Worm (Caenorhabditis elegans): Measurements from ENCODE around the gene tbc-2.

Gene tbc-2

ce11 chrII:5844694-5845129, 17.5 kb upstream of the tbc-2 start (continued):
- peak; percentile 98 for TF ChIP-seq mab-5 (tag; optimal IDR thresholded peaks at IDR 0.05)
- peak; percentile 98 for TF ChIP-seq fos-1 (tag; optimal IDR thresholded peaks at IDR 0.05)
- TF ChIP-seq mdl-1 (tag; optimal IDR thresholded peaks at IDR 0.05): peak; percentile 92 to 93

- TF ChIP-seq nhr-10 (tag; optimal IDR thresholded peaks at IDR 0.05): no peak
- no peak for TF ChIP-seq peb-1 (tag; optimal IDR thresholded peaks at IDR 0.05)
- TF ChIP-seq aly-2 (tag; optimal IDR thresholded peaks at IDR 0.05): no peak
- TF ChIP-seq dmd-4 (tag; optimal IDR thresholded peaks at IDR 0.05): no peak
- no peak for TF ChIP-seq fos-1 (tag; optimal IDR thresholded peaks at IDR 0.05)
- TF ChIP-seq mab-5 (tag; optimal IDR thresholded peaks at IDR 0.05): no peak
- TF ChIP-seq elt-1 (tag; optimal IDR thresholded peaks at IDR 0.05): no peak
- TF ChIP-seq ztf-1 (GFP tag; conservative IDR thresholded peaks at IDR 0.05): no peak
- no peak for TF ChIP-seq ama-1 (optimal IDR thresholded peaks at IDR 0.05)
- no peak for TF ChIP-seq elt-3 (tag; optimal IDR thresholded peaks at IDR 0.05)
- no peak for TF ChIP-seq gmeb-1 (tag; optimal IDR thresholded peaks at IDR 0.05)
- TF ChIP-seq nhr-11 (tag; optimal IDR thresholded peaks at IDR 0.05): no peak
- TF ChIP-seq C34F6.9 (tag; optimal IDR thresholded peaks at IDR 0.05): no peak
- no peak for TF ChIP-seq ZK546.5 (tag; optimal IDR thresholded peaks at IDR 0.05)
- no peak for TF ChIP-seq crh-2 (tag; optimal IDR thresholded peaks at IDR 0.05)
- TF ChIP-seq mbf-1 (tag; optimal IDR thresholded peaks at IDR 0.05): no peak
Observed at ce11 chrII:5841866-5842265, 14.6 kb upstream of the tbc-2 start, which contains the start of gene nep-25. Gene nep-25, plus strand, starts transcription at chrII:5842240.

ce11 chrII:5841053-5841547, 13.9 kb upstream of the tbc-2 start, which contains the start of gene lec-5:
Gene lec-5, minus strand, starts transcription at chrII:5841103.
- TF ChIP-seq elt-1 (tag; optimal IDR thresholded peaks at IDR 0.05): no peak
- peak; percentile 48 for TF ChIP-seq F13H6.1 (tag; optimal IDR thresholded peaks at IDR 0.05)
- TF ChIP-seq lsy-2 (tag; optimal IDR thresholded peaks at IDR 0.05): peak in 1 of 2 experiments; percentile 33
- TF ChIP-seq unc-39 (tag; optimal IDR thresholded peaks at IDR 0.05): no peak
- peak; percentile 60 for TF ChIP-seq sma-9 (GFP tag; optimal IDR thresholded peaks at IDR 0.05)
- TF ChIP-seq sma-9 (tag; optimal IDR thresholded peaks at IDR 0.05): no peak
- peak; percentile 25 for TF ChIP-seq mab-5 (tag; optimal IDR thresholded peaks at IDR 0.05)
- TF ChIP-seq nhr-129 (tag; optimal IDR thresholded peaks at IDR 0.05): peak; percentile 45

- peak; percentile 44 for TF ChIP-seq nhr-129 (tag; optimal IDR thresholded peaks at IDR 0.05)
- peak; percentile 34 for TF ChIP-seq gmeb-1 (tag; optimal IDR thresholded peaks at IDR 0.05)
- TF ChIP-seq aly-2 (tag; optimal IDR thresholded peaks at IDR 0.05): no peak
- TF ChIP-seq lin-39 (tag; optimal IDR thresholded peaks at IDR 0.05): no peak
- TF ChIP-seq ceh-16 (tag; optimal IDR thresholded peaks at IDR 0.05): no peak
- peak; percentile 13 for TF ChIP-seq sma-9 (GFP tag; optimal IDR thresholded peaks at IDR 0.05)
- no peak for TF ChIP-seq sma-9 (tag; optimal IDR thresholded peaks at IDR 0.05)
- TF ChIP-seq unc-55 (GFP tag; optimal IDR thresholded peaks at IDR 0.05): peak; percentile 57
- TF ChIP-seq nhr-23 (tag; optimal IDR thresholded peaks at IDR 0.05): no peak
- no peak for TF ChIP-seq ztf-4 (tag; optimal IDR thresholded peaks at IDR 0.05)
- peak; percentile 67 for TF ChIP-seq R02D3.7 (tag; optimal IDR thresholded peaks at IDR 0.05)
- TF ChIP-seq C34F6.9 (tag; optimal IDR thresholded peaks at IDR 0.05): peak; percentile 36
- TF ChIP-seq lsy-2 (tag; optimal IDR thresholded peaks at IDR 0.05): peak; percentile 4 to 63
Observed at ce11 chrII:5839227-5839626, 12.0 kb upstream of the tbc-2 start, which contains the start of gene ZK1248.19. Gene ZK1248.19, minus strand, starts transcription at chrII:5839414.

ce11 chrII:5838453-5838852, 11.2 kb upstream of the tbc-2 start, which contains the start of gene ZK1248.15:
Gene ZK1248.15, minus strand, starts transcription at chrII:5838553.
- TF ChIP-seq C34F6.9 (tag; optimal IDR thresholded peaks at IDR 0.05): no peak
- TF ChIP-seq elt-3 (tag; optimal IDR thresholded peaks at IDR 0.05): no peak
- TF ChIP-seq alr-1 (tag; optimal IDR thresholded peaks at IDR 0.05): no peak
- TF ChIP-seq nhr-6 (tag; optimal IDR thresholded peaks at IDR 0.05): no peak
- no peak for TF ChIP-seq mab-5 (tag; optimal IDR thresholded peaks at IDR 0.05)
- no peak for TF ChIP-seq ceh-16 (tag; optimal IDR thresholded peaks at IDR 0.05)

- peak in 1 of 2 experiments; percentile 68 for TF ChIP-seq lsy-2 (tag; optimal IDR thresholded peaks at IDR 0.05)
- TF ChIP-seq ceh-16 (tag; optimal IDR thresholded peaks at IDR 0.05): no peak
- no peak for TF ChIP-seq snpc-4 (tag; optimal IDR thresholded peaks at IDR 0.05)
- no peak for TF ChIP-seq lin-11 (tag; optimal IDR thresholded peaks at IDR 0.05)
- peak; percentile 81 for TF ChIP-seq C34F6.9 (tag; optimal IDR thresholded peaks at IDR 0.05)
- TF ChIP-seq R02D3.7 (tag; optimal IDR thresholded peaks at IDR 0.05): no peak
- no peak for TF ChIP-seq mab-5 (tag; optimal IDR thresholded peaks at IDR 0.05)
- no peak for TF ChIP-seq nhr-12 (tag; optimal IDR thresholded peaks at IDR 0.05)
- no peak for TF ChIP-seq nhr-11 (tag; optimal IDR thresholded peaks at IDR 0.05)
- peak; percentile 73 for TF ChIP-seq unc-55 (GFP tag; optimal IDR thresholded peaks at IDR 0.05)
- TF ChIP-seq nhr-10 (tag; optimal IDR thresholded peaks at IDR 0.05): no peak
- peak; percentile 15 for TF ChIP-seq crh-2 (tag; optimal IDR thresholded peaks at IDR 0.05)
- TF ChIP-seq dmd-4 (tag; optimal IDR thresholded peaks at IDR 0.05): no peak
- TF ChIP-seq nhr-129 (tag; optimal IDR thresholded peaks at IDR 0.05): peak; percentile 3
- TF ChIP-seq nhr-21 (tag; optimal IDR thresholded peaks at IDR 0.05): no peak
- no peak for TF ChIP-seq alr-1 (tag; optimal IDR thresholded peaks at IDR 0.05)
- no peak for TF ChIP-seq nhr-25 (tag; optimal IDR thresholded peaks at IDR 0.05)
- TF ChIP-seq sma-3 (GFP tag; optimal IDR thresholded peaks at IDR 0.05): peak; percentile 65
- no peak for TF ChIP-seq unc-62 (GFP tag; optimal IDR thresholded peaks at IDR 0.05)
- TF ChIP-seq ztf-11 (tag; optimal IDR thresholded peaks at IDR 0.05): no peak
- TF ChIP-seq lin-39 (tag; optimal IDR thresholded peaks at IDR 0.05): no peak
- no peak for TF ChIP-seq nhr-23 (tag; optimal IDR thresholded peaks at IDR 0.05)
- TF ChIP-seq F13H6.1 (tag; optimal IDR thresholded peaks at IDR 0.05): peak; percentile 21
Observed at ce11 chrII:5836153-5836719, 9.0 kb upstream of the tbc-2 start, which contains the start of gene fzo-1. Gene fzo-1, minus strand, starts transcription at chrII:5836203.
